Fruit fly (Drosophila melanogaster) whole organism, embryonic: ENCODE results near the gene CG14400.

Source experiments
- BEAF-32 ChIP-seq: fragments of 200-800 bp; sonication (Bioruptor generic); optimal IDR thresholded peaks from 3 replicates; lab custom pipeline; 2017; ENCODE audit warnings: missing biosample characterization, missing genetic modification characterization, mild to moderate bottlenecking, moderate library complexity, missing genetic modification reagents
- Blimp-1 ChIP-seq: fragments of 200-800 bp; sonication (Bioruptor generic); optimal IDR thresholded peaks from 3 replicates; lab custom pipeline; 2018; ENCODE audit warnings: missing biosample characterization, missing genetic modification characterization, mild to moderate bottlenecking, moderate library complexity, missing genetic modification reagents
- CG12391 ChIP-seq: fragments of 200-800 bp; sonication (Bioruptor generic); optimal IDR thresholded peaks from 3 replicates; lab custom pipeline; 2018; ENCODE audit warnings: missing biosample characterization, mild to moderate bottlenecking, missing genetic modification characterization, moderate library complexity
- CG12744 ChIP-seq: fragments of 200-800 bp; sonication (Bioruptor generic); optimal IDR thresholded peaks from 2 replicates; lab custom pipeline; 2016; ENCODE audit warnings: missing biosample characterization, missing genetic modification characterization
- CG13123 ChIP-seq: fragments of 200-800 bp; sonication (Bioruptor generic); optimal IDR thresholded peaks from 2 replicates; lab custom pipeline; 2016; ENCODE audit warnings: missing biosample characterization, missing genetic modification characterization
- CG16815 ChIP-seq: fragments of 200-800 bp; sonication (Bioruptor generic); optimal IDR thresholded peaks from 3 replicates; lab custom pipeline; 2017; ENCODE audit warnings: missing biosample characterization, mild to moderate bottlenecking, missing genetic modification characterization
- CG17186 ChIP-seq: fragments of 200-800 bp; sonication (Bioruptor generic); optimal IDR thresholded peaks from 3 replicates; lab custom pipeline; 2017; ENCODE audit warnings: missing biosample characterization, missing genetic modification reagents, missing genetic modification characterization
- CG18011 ChIP-seq: fragments of 200-800 bp; sonication (Bioruptor generic); optimal IDR thresholded peaks from 2 replicates; lab custom pipeline; 2017; ENCODE audit warnings: missing biosample characterization, missing genetic modification characterization, mild to moderate bottlenecking, moderate library complexity, missing genotype
- CG7372 ChIP-seq: fragments of 200-800 bp; sonication (Bioruptor generic); IDR thresholded peaks from 2 replicates; pipeline ENCODE4 v1.3.6; 2022; ENCODE audit warnings: missing biosample characterization, missing genetic modification characterization
- CkIIα-i1 ChIP-seq: fragments of 200-800 bp; sonication (Bioruptor generic); IDR thresholded peaks from 2 replicates; pipeline ENCODE4 v1.3.6; 2022; ENCODE audit warnings: missing biosample characterization, missing genetic modification characterization
- Deaf1 ChIP-seq: fragments of 200-800 bp; optimal IDR thresholded peaks from 3 replicates; lab custom pipeline; 2019; ENCODE audit warnings: missing biosample characterization, mild to moderate bottlenecking, missing genetic modification characterization, moderate library complexity
- E2f2 ChIP-seq: fragments of 200-800 bp; sonication (Bioruptor generic); IDR thresholded peaks from 2 replicates; pipeline ENCODE4 v1.3.6; 2022; ENCODE audit warnings: missing biosample characterization, missing genetic modification characterization
- Lim3 ChIP-seq: fragments of 200-800 bp; sonication (Bioruptor generic); IDR thresholded peaks from 2 replicates; pipeline ENCODE4 v1.3.6; 2022; ENCODE audit warnings: missing biosample characterization, missing genetic modification characterization
- Mad ChIP-seq: fragments of 200-800 bp; sonication (Bioruptor generic); optimal IDR thresholded peaks from 2 replicates; lab custom pipeline; 2016; ENCODE audit warnings: missing biosample characterization, missing genetic modification characterization
- NK7.1 ChIP-seq: fragments of 200-800 bp; sonication (Bioruptor generic); optimal IDR thresholded peaks from 3 replicates; lab custom pipeline; 2016; ENCODE audit warnings: missing biosample characterization, missing genetic modification characterization
- Neu2 ChIP-seq: fragments of 200-800 bp; sonication (Bioruptor generic); optimal IDR thresholded peaks from 3 replicates; lab custom pipeline; 2016; ENCODE audit warnings: missing biosample characterization, missing genetic modification characterization, borderline replicate concordance
- Oaz ChIP-seq: fragments of 200-800 bp; sonication (Bioruptor generic); IDR thresholded peaks from 2 replicates; pipeline ENCODE4 v1.3.6; 2022; ENCODE audit warnings: missing biosample characterization, missing genetic modification characterization
- Ptx1 ChIP-seq: fragments of 200-800 bp; sonication (Bioruptor generic); IDR thresholded peaks from 2 replicates; pipeline ENCODE4 v1.3.6; 2022; ENCODE audit warnings: missing biosample characterization, missing genetic modification characterization
- Spps ChIP-seq: fragments of 200-800 bp; sonication (Bioruptor generic); optimal IDR thresholded peaks from 2 replicates; lab custom pipeline; 2018; ENCODE audit warnings: missing biosample characterization, mild to moderate bottlenecking, missing genetic modification characterization
- Trl ChIP-seq, 3 experiments: fragments of >200 bp in 2 of 3; fragments of 200-800 bp in 1 of 3; sonication (Bioruptor generic) in 1 of 3; optimal IDR thresholded peaks; 2 replicates in 1 of 3; 3 replicates in 2 of 3; lab custom pipeline; 2016 to 2017; ENCODE audit warnings: missing biosample characterization in 1 of 3, missing genetic modification characterization in 1 of 3
- btn ChIP-seq: fragments of 200-800 bp; sonication (Bioruptor generic); optimal IDR thresholded peaks from 2 replicates; lab custom pipeline; 2016; ENCODE audit warnings: missing biosample characterization, missing genetic modification characterization
- caup ChIP-seq: fragments of 200-800 bp; sonication (Bioruptor generic); optimal IDR thresholded peaks from 3 replicates; lab custom pipeline; 2017; ENCODE audit warnings: missing biosample characterization, mild to moderate bottlenecking, missing genetic modification characterization, moderate library complexity; ENCODE audit not compliant: severe bottlenecking
- crp ChIP-seq, 2 experiments: fragments of 200-800 bp; sonication (Bioruptor generic); optimal IDR thresholded peaks; 2 replicates in 1 of 2; 3 replicates in 1 of 2; lab custom pipeline; 2017; ENCODE audit warnings: missing biosample characterization in 2 of 2, missing genetic modification characterization in 2 of 2, mild to moderate bottlenecking in 1 of 2, moderate library complexity in 1 of 2
- dysf ChIP-seq: fragments of 200-800 bp; sonication (Bioruptor generic); IDR thresholded peaks from 3 replicates; pipeline ENCODE4 v1.3.6; 2022; ENCODE audit warnings: missing biosample characterization, missing genetic modification characterization
- ems ChIP-seq: fragments of 200-800 bp; sonication (Bioruptor generic); optimal IDR thresholded peaks from 3 replicates; lab custom pipeline; 2016; ENCODE audit warnings: missing biosample characterization, missing genetic modification characterization
- fd102C ChIP-seq: fragments of 200-800 bp; sonication (Bioruptor generic); optimal IDR thresholded peaks from 2 replicates; lab custom pipeline; 2018; ENCODE audit warnings: missing biosample characterization, mild to moderate bottlenecking, missing genetic modification characterization, moderate library complexity
- fd64A ChIP-seq: fragments of 200-800 bp; sonication (Bioruptor generic); optimal IDR thresholded peaks from 3 replicates; lab custom pipeline; 2018; ENCODE audit warnings: missing biosample characterization, mild to moderate bottlenecking, missing genetic modification characterization
- gce ChIP-seq: fragments of 200-800 bp; sonication (Bioruptor generic); IDR thresholded peaks from 3 replicates; pipeline ENCODE4 v1.3.6; 2022; ENCODE audit warnings: missing biosample characterization, missing genetic modification characterization
- gfzf ChIP-seq: fragments of 200-800 bp; sonication (Bioruptor generic); optimal IDR thresholded peaks from 2 replicates; lab custom pipeline; 2016; ENCODE audit warnings: missing biosample characterization, mild to moderate bottlenecking, missing genetic modification characterization, moderate library complexity
- hbn ChIP-seq: fragments of 200-800 bp; sonication (Bioruptor generic); IDR thresholded peaks from 2 replicates; pipeline ENCODE4 v1.3.6; 2022; ENCODE audit warnings: missing biosample characterization, missing genetic modification characterization; ENCODE audit not compliant: partially characterized antibody
- hth ChIP-seq: fragments of >200 bp; optimal IDR thresholded peaks from 2 replicates; lab custom pipeline; 2017; ENCODE audit warnings: inconsistent platforms
- kni ChIP-seq: fragments of 200-800 bp; sonication (Bioruptor generic); optimal IDR thresholded peaks from 3 replicates; lab custom pipeline; 2017; ENCODE audit warnings: mild to moderate bottlenecking, missing biosample characterization, missing genetic modification reagents, missing genetic modification characterization
- lola ChIP-seq, 3 experiments: fragments of >200 bp in 2 of 3; fragments of 200-800 bp in 1 of 3; sonication (Bioruptor generic) in 1 of 3; optimal IDR thresholded peaks; 2 replicates each; lab custom pipeline; 2017 to 2019; ENCODE audit warnings: missing biosample characterization in 3 of 3, missing genetic modification characterization in 3 of 3, mild to moderate bottlenecking in 1 of 3, moderate library complexity in 1 of 3
- luna ChIP-seq: fragments of 200-800 bp; sonication (Bioruptor generic); optimal IDR thresholded peaks from 2 replicates; lab custom pipeline; 2016; ENCODE audit warnings: missing biosample characterization, missing genetic modification characterization
- nau ChIP-seq: fragments of 200-800 bp; sonication (Bioruptor generic); optimal IDR thresholded peaks from 3 replicates; lab custom pipeline; 2017; ENCODE audit warnings: missing biosample characterization, mild to moderate bottlenecking, missing genetic modification characterization, missing genetic modification reagents
- nom ChIP-seq: fragments of 200-800 bp; sonication (Bioruptor generic); optimal IDR thresholded peaks from 2 replicates; lab custom pipeline; 2017; ENCODE audit warnings: missing biosample characterization, missing genetic modification characterization, mild to moderate bottlenecking, moderate library complexity, missing genetic modification reagents
- oc ChIP-seq: fragments of 200-800 bp; sonication (Bioruptor generic); optimal IDR thresholded peaks from 2 replicates; lab custom pipeline; 2018; ENCODE audit warnings: missing biosample characterization, mild to moderate bottlenecking, missing genetic modification characterization, moderate library complexity
- onecut ChIP-seq: fragments of 200-800 bp; sonication (Bioruptor generic); IDR thresholded peaks from 2 replicates; pipeline ENCODE4 v1.3.6; 2022; ENCODE audit warnings: missing biosample characterization, missing genetic modification characterization
- seq ChIP-seq: fragments of 200-800 bp; sonication (Bioruptor generic); IDR thresholded peaks from 2 replicates; pipeline ENCODE4 v1.3.6; 2022; ENCODE audit warnings: missing biosample characterization, missing genetic modification characterization
- slp2 ChIP-seq: fragments of 200-800 bp; sonication (Bioruptor generic); optimal IDR thresholded peaks from 2 replicates; lab custom pipeline; 2016; ENCODE audit warnings: missing biosample characterization, missing genetic modification characterization
- sob ChIP-seq: fragments of 200-800 bp; sonication (Bioruptor generic); IDR thresholded peaks from 2 replicates; pipeline ENCODE4 v1.3.6; 2022; ENCODE audit warnings: missing biosample characterization, missing genetic modification characterization
- stwl ChIP-seq: fragments of 200-800 bp; sonication (Bioruptor generic); optimal IDR thresholded peaks from 3 replicates; lab custom pipeline; 2018; ENCODE audit warnings: missing biosample characterization, mild to moderate bottlenecking, missing genetic modification characterization, moderate library complexity
- tio ChIP-seq: fragments of 200-800 bp; sonication (Bioruptor generic); optimal IDR thresholded peaks from 2 replicates; lab custom pipeline; 2017; ENCODE audit warnings: missing biosample characterization, missing genetic modification characterization, inconsistent platforms
- tll ChIP-seq, 2 experiments: fragments of 200-800 bp in 1 of 2; fragments of >200 bp in 1 of 2; sonication (Bioruptor generic) in 1 of 2; optimal IDR thresholded peaks; 2 replicates each; lab custom pipeline; 2017 to 2019; ENCODE audit warnings: missing biosample characterization in 2 of 2, missing genetic modification characterization in 2 of 2, mild to moderate bottlenecking in 1 of 2, moderate library complexity in 1 of 2
- ttk ChIP-seq: fragments of 200-800 bp; sonication (Bioruptor generic); IDR thresholded peaks from 2 replicates; pipeline ENCODE4 v2.1.2; 2022; ENCODE audit warnings: missing biosample characterization, missing genetic modification characterization
- tup ChIP-seq: fragments of 200-800 bp; sonication (Bioruptor generic); optimal IDR thresholded peaks from 2 replicates; lab custom pipeline; 2016; ENCODE audit warnings: missing biosample characterization, mild to moderate bottlenecking, missing genetic modification characterization, moderate library complexity
- wor ChIP-seq: fragments of 200-800 bp; sonication (Bioruptor generic); IDR thresholded peaks from 2 replicates; pipeline ENCODE4 v1.3.6; 2022; ENCODE audit warnings: missing biosample characterization, missing genetic modification characterization
- zen2 ChIP-seq: fragments of 200-800 bp; sonication (Bioruptor generic); IDR thresholded peaks from 3 replicates; pipeline ENCODE4 v1.3.6; 2022; ENCODE audit warnings: missing biosample characterization, missing genetic modification characterization; ENCODE audit not compliant: partially characterized antibody

The CG14400 gene

DNA sequence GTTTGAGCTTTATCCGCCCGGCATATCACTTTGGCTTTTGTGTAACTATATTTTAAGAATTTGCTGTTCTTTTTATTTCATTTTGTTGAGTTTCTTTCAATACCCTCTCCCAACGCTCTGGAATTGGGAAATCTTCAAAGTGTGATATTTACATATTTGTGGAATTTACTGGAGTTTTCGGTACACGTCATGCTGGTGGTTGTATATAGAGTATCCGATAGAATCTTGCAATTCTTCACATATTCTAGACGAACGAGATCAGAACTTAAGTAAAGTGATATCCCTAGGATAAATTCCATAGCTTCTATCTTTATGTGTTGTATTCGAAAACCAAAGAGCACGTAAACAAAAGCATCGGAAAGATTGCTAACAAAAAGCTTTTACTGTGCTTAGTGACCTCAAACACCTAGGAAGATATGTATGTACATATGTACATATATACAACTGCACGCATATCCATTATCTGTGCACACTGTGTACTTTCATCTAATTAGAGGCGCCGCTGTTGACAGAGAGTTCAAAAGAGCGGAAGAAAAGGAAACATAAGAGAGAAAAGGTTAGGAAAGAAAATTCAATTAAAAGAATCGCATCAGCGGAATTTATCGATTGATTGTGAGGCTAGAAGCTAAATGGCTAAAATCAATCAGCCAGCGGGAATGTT is 39.1 kb upstream of the CG14400 start (continued):
- TF ChIP-seq Deaf1 (tag; lab: Kevin White, UChicago) (no peak), Neu2 (GFP tag; lab: Kevin White, UChicago) (no peak), gce (peak; percentile 72; the same call in 2 of the 3 replicates), crp (GFP tag; optimal IDR thresholded peaks at IDR 0.05; lab: Kevin White, UChicago) (no peak), CG12391 (tag; lab: Kevin White, UChicago) (no peak), CG16815 (no peak), seq (0 out of 2 replicates have a peak, but pooled peaks have one; percentile 27), CkIIα-i1 (GFP tag; lab: Robert Waterston, UW) (no peak), tll (GFP tag; optimal IDR thresholded peaks at IDR 0.05; lab: Kevin White, UChicago) (no peak), CG12744 (GFP tag; lab: Kevin White, UChicago) (peak; percentile 12), hbn (GFP tag; lab: Robert Waterston, UW) (no peak), E2f2 (GFP tag; lab: Robert Waterston, UW) (0 out of 2 replicates have a peak, but pooled peaks have one; percentile 33), CG7372 (GFP tag; lab: Robert Waterston, UW) (no peak), zen2 (no peak), tio (GFP tag; lab: Kevin White, UChicago) (peak; percentile 36), CG13123 (peak; percentile 16), kni (GFP tag; lab: Kevin White, UChicago) (peak; percentile 85), Blimp-1 (peak; percentile 63), CG18011 (no peak), onecut (GFP tag; lab: Robert Waterston, UW) (peak; percentile 57), fd64A (GFP tag; lab: Kevin White, UChicago) (peak; percentile 89), ems (GFP tag; lab: Kevin White, UChicago) (no peak), Oaz (GFP tag; lab: Robert Waterston, UW) (no peak), luna (GFP tag; lab: Kevin White, UChicago) (no peak), oc (tag; lab: Kevin White, UChicago) (peak; percentile 56), slp2 (GFP tag; lab: Kevin White, UChicago) (no peak), NK7.1 (GFP tag; lab: Kevin White, UChicago) (peak; percentile 14), Trl (optimal IDR thresholded peaks at IDR 0.05; lab: Kevin White, UChicago) (no peak), Trl (GFP tag; optimal IDR thresholded peaks at IDR 0.05; lab: Kevin White, UChicago) (no peak), Mad (GFP tag; lab: Kevin White, UChicago) (no peak), btn (GFP tag; lab: Kevin White, UChicago) (peak; percentile 9), sob (GFP tag; lab: Robert Waterston, UW) (no peak), Lim3 (GFP tag; lab: Robert Waterston, UW) (no peak), ttk (no peak), dysf (GFP tag; lab: Robert Waterston, UW) (no peak), hth (lab: Kevin White, UChicago) (no peak), wor (no peak), CG17186 (GFP tag; lab: Kevin White, UChicago) (no peak), nom (no peak), stwl (tag; lab: Kevin White, UChicago) (no peak), Spps (peak; percentile 42), fd102C (GFP tag; lab: Kevin White, UChicago) (no peak), nau (peak; percentile 51), tup (GFP tag; lab: Kevin White, UChicago) (no peak), Ptx1 (GFP tag; lab: Robert Waterston, UW) (no peak), BEAF-32 (GFP tag; lab: Kevin White, UChicago) (no peak), gfzf (no peak), lola (GFP tag; optimal IDR thresholded peaks at IDR 0.05; lab: Kevin White, UChicago) (peak in 1 of 3 experiments; percentile 10), caup (GFP tag; lab: Kevin White, UChicago) (peak; percentile 12)
